Fruit fly (Drosophila melanogaster): ENCODE results near the gene Abca3.

dm6 chrX:21339476-21339931 is 33.0 kb upstream of the Abca3 start, which contains the start of the genes tty and fliI:
- peak; percentile 73 for TF ChIP-seq CG9948 (tag; optimal IDR thresholded peaks at IDR 0.05)
- TF ChIP-seq rn (GFP tag; IDR thresholded peaks at IDR 0.05), result peak; percentile 87
- peak; percentile 97 for TF ChIP-seq CG4496 (GFP tag; IDR thresholded peaks at IDR 0.05)
